Fruit fly (Drosophila melanogaster) S2 (cell line): ENCODE measurements around the gene tbrd-1.

ENCODE experiments used
- CG8478 ChIP-seq: fragments of >200 bp; optimal IDR thresholded peaks from 2 replicates; lab custom pipeline; 2018
- CTCF ChIP-seq, 2 experiments: fragments of >200 bp; optimal IDR thresholded peaks; 2 replicates each; lab custom pipeline; 2018

DNA sequence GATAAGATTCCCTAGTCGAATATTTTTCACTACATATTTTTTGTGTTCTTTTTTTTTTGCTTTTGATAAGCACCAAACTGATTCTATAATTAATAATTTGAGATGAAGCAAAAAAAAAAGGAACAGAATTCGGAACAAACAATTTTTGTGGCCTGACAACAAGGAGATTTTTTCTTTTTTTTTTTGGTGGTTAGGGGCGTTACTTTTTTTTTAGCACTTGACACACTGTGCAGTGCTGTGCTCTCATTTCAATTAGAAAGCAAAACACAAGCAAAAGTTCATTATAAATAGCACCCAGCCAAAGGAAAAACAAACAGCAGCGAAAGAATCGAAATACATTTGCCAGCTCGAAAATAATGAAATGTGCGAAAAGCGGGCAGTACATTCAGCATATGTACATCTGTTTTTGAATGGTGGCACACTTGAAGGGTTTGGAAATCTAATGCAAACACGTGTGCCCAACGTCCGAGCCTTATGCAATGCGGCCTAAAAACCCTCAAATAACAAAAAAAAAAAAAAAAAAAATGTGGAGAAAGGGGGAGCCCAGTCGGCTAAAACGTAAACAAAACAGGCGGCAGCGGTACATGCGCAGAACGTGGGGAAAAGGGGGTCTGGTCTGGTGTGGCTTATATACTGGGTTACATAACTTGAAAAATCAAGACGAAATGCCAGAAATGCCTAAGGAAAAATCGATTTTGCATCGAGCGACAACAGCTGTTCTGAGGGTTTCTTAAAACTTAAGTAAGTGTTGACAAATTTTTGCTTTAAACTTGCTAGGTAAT, 48.5 kb upstream of the tbrd-1 start:
- no peak for TF ChIP-seq CG8478 (lab: Kevin White, UChicago)
- TF ChIP-seq CTCF (optimal IDR thresholded peaks at IDR 0.05; lab: Kevin White, UChicago) = no peak
